Fruit fly (Drosophila melanogaster) whole organism, prepupa: Measurements from ENCODE around the gene CstF64.

ENCODE experiments used
- Blimp-1 ChIP-seq: fragments of 200-800 bp; sonication (Bioruptor generic); optimal IDR thresholded peaks from 3 replicates; lab custom pipeline; 2017; ENCODE audit warnings: missing biosample characterization, missing genetic modification characterization, mild to moderate bottlenecking, moderate library complexity, missing genetic modification reagents
- CG10631 ChIP-seq: fragments of 200-800 bp; sonication (Bioruptor generic); optimal IDR thresholded peaks from 2 replicates; lab custom pipeline; 2016; ENCODE audit warnings: missing biosample characterization, missing genetic modification characterization
- CG10669 ChIP-seq: fragments of 200-800 bp; sonication (Bioruptor generic); optimal IDR thresholded peaks from 3 replicates; lab custom pipeline; 2018; ENCODE audit warnings: missing biosample characterization, mild to moderate bottlenecking, missing genetic modification characterization, moderate library complexity
- CG11294 ChIP-seq: fragments of 200-800 bp; sonication (Bioruptor generic); IDR thresholded peaks from 2 replicates; pipeline ENCODE4 v1.3.6; 2022; ENCODE audit warnings: missing biosample characterization, missing genetic modification characterization
- CG11762 ChIP-seq: fragments of 200-800 bp; sonication (Bioruptor generic); optimal IDR thresholded peaks from 3 replicates; lab custom pipeline; 2016; ENCODE audit warnings: missing biosample characterization, missing genetic modification characterization; ENCODE audit not compliant: insufficient read depth
- CG11902 ChIP-seq: fragments of 200-800 bp; sonication (Bioruptor generic); optimal IDR thresholded peaks from 3 replicates; lab custom pipeline; 2016; ENCODE audit warnings: missing biosample characterization, missing genetic modification characterization
- CG15336 ChIP-seq: fragments of 200-800 bp; sonication (Bioruptor generic); IDR thresholded peaks from 2 replicates; pipeline ENCODE4 v1.3.6; 2022; ENCODE audit warnings: missing biosample characterization, missing genetic modification characterization
- CG1621 ChIP-seq: fragments of 200-800 bp; sonication (Bioruptor generic); optimal IDR thresholded peaks from 3 replicates; lab custom pipeline; 2018; ENCODE audit warnings: missing biosample characterization, mild to moderate bottlenecking, missing genetic modification characterization
- CG16779 ChIP-seq: fragments of 200-800 bp; sonication (Bioruptor generic); optimal IDR thresholded peaks from 3 replicates; lab custom pipeline; 2017; ENCODE audit warnings: missing biosample characterization, mild to moderate bottlenecking, missing genetic modification characterization
- CG32006 ChIP-seq: fragments of 200-800 bp; sonication (Bioruptor generic); optimal IDR thresholded peaks from 3 replicates; lab custom pipeline; 2017; ENCODE audit warnings: missing biosample characterization, mild to moderate bottlenecking, missing genetic modification characterization
- CG34406 ChIP-seq: fragments of 200-800 bp; sonication (Bioruptor generic); optimal IDR thresholded peaks from 3 replicates; lab custom pipeline; 2016; ENCODE audit warnings: missing biosample characterization, missing genetic modification characterization
- CG3919 ChIP-seq: fragments of 200-800 bp; sonication (Bioruptor generic); optimal IDR thresholded peaks from 3 replicates; lab custom pipeline; 2016; ENCODE audit warnings: missing biosample characterization, missing genetic modification characterization
- CG4318 ChIP-seq: fragments of 200-800 bp; sonication (Bioruptor generic); optimal IDR thresholded peaks from 3 replicates; lab custom pipeline; 2017; ENCODE audit warnings: missing biosample characterization, mild to moderate bottlenecking, missing genetic modification characterization
- CG6163 ChIP-seq: fragments of 200-800 bp; sonication (Bioruptor generic); IDR thresholded peaks from 3 replicates; pipeline ENCODE4 v1.3.6; 2022; ENCODE audit warnings: missing biosample characterization, missing genetic modification characterization
- CG6276 ChIP-seq: fragments of 200-800 bp; sonication (Bioruptor generic); optimal IDR thresholded peaks from 2 replicates; lab custom pipeline; 2017; ENCODE audit warnings: missing biosample characterization, mild to moderate bottlenecking, missing genetic modification characterization
- CG6792 ChIP-seq: fragments of 200-800 bp; sonication (Bioruptor generic); optimal IDR thresholded peaks from 3 replicates; lab custom pipeline; 2016; ENCODE audit warnings: missing biosample characterization, missing genetic modification characterization
- CG7368 ChIP-seq: fragments of 200-800 bp; sonication (Bioruptor generic); optimal IDR thresholded peaks from 3 replicates; lab custom pipeline; 2016; ENCODE audit warnings: missing biosample characterization, missing genetic modification characterization
- CG8119 ChIP-seq: fragments of 200-800 bp; sonication (Bioruptor generic); IDR thresholded peaks from 3 replicates; pipeline ENCODE4 v1.3.6; 2022; ENCODE audit warnings: missing biosample characterization, missing genetic modification characterization
- CG8319 ChIP-seq: fragments of 200-800 bp; sonication (Bioruptor generic); optimal IDR thresholded peaks from 3 replicates; lab custom pipeline; 2016; ENCODE audit warnings: missing biosample characterization, missing genetic modification characterization
- CG9139 ChIP-seq: fragments of 200-800 bp; sonication (Bioruptor generic); optimal IDR thresholded peaks from 3 replicates; lab custom pipeline; 2017; ENCODE audit warnings: missing biosample characterization, mild to moderate bottlenecking, missing genetic modification characterization
- Eip75B ChIP-seq: fragments of 200-800 bp; sonication (Bioruptor generic); optimal IDR thresholded peaks from 3 replicates; lab custom pipeline; 2016; ENCODE audit warnings: missing biosample characterization, missing genetic modification characterization
- Eip78C ChIP-seq: fragments of 200-800 bp; sonication (Bioruptor generic); peaks from one replicate; lab custom pipeline; 2016; ENCODE audit warnings: missing biosample characterization, missing genetic modification characterization
- Ets21C ChIP-seq: fragments of 200-800 bp; sonication (Bioruptor generic); optimal IDR thresholded peaks from 3 replicates; lab custom pipeline; 2016; ENCODE audit warnings: missing biosample characterization, missing genetic modification characterization
- Gug ChIP-seq: fragments of 200-800 bp; sonication (Bioruptor generic); IDR thresholded peaks from 2 replicates; pipeline ENCODE4 v1.3.6; 2022; ENCODE audit warnings: missing biosample characterization, missing genetic modification characterization
- Lpt ChIP-seq: fragments of 200-800 bp; sonication (Bioruptor generic); optimal IDR thresholded peaks from 3 replicates; lab custom pipeline; 2016; ENCODE audit warnings: missing biosample characterization, missing genetic modification characterization
- Smox ChIP-seq: fragments of 200-800 bp; sonication (Bioruptor generic); optimal IDR thresholded peaks from 3 replicates; lab custom pipeline; 2016; ENCODE audit warnings: missing biosample characterization, missing genetic modification characterization
- Sox102F ChIP-seq: fragments of 200-800 bp; sonication (Bioruptor generic); optimal IDR thresholded peaks from 2 replicates; lab custom pipeline; 2016; ENCODE audit warnings: missing biosample characterization, mild to moderate bottlenecking, missing genetic modification characterization
- Sox15 ChIP-seq: fragments of 200-800 bp; sonication (Bioruptor generic); optimal IDR thresholded peaks from 3 replicates; lab custom pipeline; 2016; ENCODE audit warnings: missing biosample characterization, missing genetic modification characterization
- achi ChIP-seq: fragments of 200-800 bp; sonication (Bioruptor generic); optimal IDR thresholded peaks from 3 replicates; lab custom pipeline; 2016; ENCODE audit warnings: missing biosample characterization, missing genetic modification characterization
- dac ChIP-seq: fragments of 200-800 bp; sonication (Bioruptor generic); optimal IDR thresholded peaks from 2 replicates; lab custom pipeline; 2017; ENCODE audit warnings: missing biosample characterization, mild to moderate bottlenecking, missing genetic modification characterization
- dsx ChIP-seq: fragments of 200-800 bp; optimal IDR thresholded peaks from 3 replicates; lab custom pipeline; 2019; ENCODE audit warnings: missing biosample characterization, mild to moderate bottlenecking, missing genetic modification characterization, moderate library complexity; ENCODE audit not compliant: poor library complexity, severe bottlenecking
- eg ChIP-seq: fragments of 200-800 bp; sonication (Bioruptor generic); IDR thresholded peaks from 3 replicates; pipeline ENCODE4 v1.3.6; 2022; ENCODE audit warnings: missing biosample characterization, missing genetic modification characterization
- fd85E ChIP-seq: fragments of 200-800 bp; sonication (Bioruptor generic); optimal IDR thresholded peaks from 3 replicates; lab custom pipeline; 2016; ENCODE audit warnings: missing biosample characterization, missing genetic modification characterization
- fkh ChIP-seq: fragments of 200-800 bp; sonication (Bioruptor generic); optimal IDR thresholded peaks from 3 replicates; lab custom pipeline; 2017; ENCODE audit warnings: missing biosample characterization, mild to moderate bottlenecking, missing genetic modification characterization, moderate library complexity
- lz ChIP-seq: fragments of 200-800 bp; sonication (Bioruptor generic); optimal IDR thresholded peaks from 3 replicates; lab custom pipeline; 2016; ENCODE audit warnings: missing biosample characterization, missing genetic modification characterization
- net ChIP-seq: fragments of 200-800 bp; sonication (Bioruptor generic); optimal IDR thresholded peaks from 3 replicates; lab custom pipeline; 2016; ENCODE audit warnings: missing biosample characterization, missing genetic modification characterization
- pdm3 ChIP-seq: fragments of 200-800 bp; sonication (Bioruptor generic); optimal IDR thresholded peaks from 3 replicates; lab custom pipeline; 2016; ENCODE audit warnings: missing biosample characterization, missing genetic modification characterization
- salr ChIP-seq, 2 experiments: fragments of 200-800 bp; sonication (Bioruptor generic); optimal IDR thresholded peaks; 3 replicates each; lab custom pipeline; 2016 to 2018; ENCODE audit warnings: missing biosample characterization in 2 of 2, missing genetic modification characterization in 2 of 2, mild to moderate bottlenecking in 1 of 2
- spab ChIP-seq: fragments of 200-800 bp; sonication (Bioruptor generic); optimal IDR thresholded peaks from 2 replicates; lab custom pipeline; 2017; ENCODE audit warnings: missing biosample characterization, mild to moderate bottlenecking, missing genetic modification characterization, missing genetic modification reagents
- ss ChIP-seq, 2 experiments: fragments of 200-800 bp; sonication (Bioruptor generic); optimal IDR thresholded peaks; 2 replicates in 1 of 2; 3 replicates in 1 of 2; lab custom pipeline; 2017 to 2018; ENCODE audit warnings: mild to moderate bottlenecking in 2 of 2, missing biosample characterization in 2 of 2, missing genetic modification characterization in 2 of 2, moderate library complexity in 1 of 2
- svp ChIP-seq: fragments of 200-800 bp; sonication (Bioruptor generic); peaks from one replicate; lab custom pipeline; 2016; ENCODE audit warnings: missing biosample characterization, missing genetic modification characterization
- vri ChIP-seq: fragments of 200-800 bp; sonication (Bioruptor generic); optimal IDR thresholded peaks from 3 replicates; lab custom pipeline; 2016; ENCODE audit warnings: missing biosample characterization, mild to moderate bottlenecking, missing genetic modification characterization

Gene CstF64

dm6 chr3R:18641242-18641757, 18.1 kb upstream of the CstF64 start, which contains the start of gene CG14301:
TSS of gene CG14301 (minus strand) at chr3R:18641457.
- no peak for TF ChIP-seq CG8319
- no peak for TF ChIP-seq CG7368 (GFP tag; lab: Kevin White, UChicago)
- TF ChIP-seq fd85E (GFP tag; lab: Kevin White, UChicago), result no peak
- no peak for TF ChIP-seq CG6163 (GFP tag; lab: Robert Waterston, UW)
- TF ChIP-seq Eip75B (GFP tag; lab: Kevin White, UChicago), result no peak
- no peak for TF ChIP-seq CG9139 (GFP tag; lab: Kevin White, UChicago)
- peak; percentile 29; the same call in 1 of the 3 replicates for TF ChIP-seq eg (GFP tag; lab: Robert Waterston, UW)
- no peak for TF ChIP-seq CG10631 (GFP tag; lab: Kevin White, UChicago)
- TF ChIP-seq spab (GFP tag; lab: Kevin White, UChicago), result no peak
- TF ChIP-seq CG3919 (GFP tag; lab: Kevin White, UChicago), result peak; percentile 10
- TF ChIP-seq CG11294 (GFP tag; lab: Robert Waterston, UW), result no peak
- TF ChIP-seq CG16779 (tag; lab: Kevin White, UChicago), result no peak
- TF ChIP-seq Eip78C (GFP tag; lab: Kevin White, UChicago), result peak; percentile 29
- no peak for TF ChIP-seq CG4318 (GFP tag; lab: Kevin White, UChicago)
- TF ChIP-seq vri, result no peak
- no peak for TF ChIP-seq CG32006 (GFP tag; lab: Kevin White, UChicago)
- TF ChIP-seq ss (GFP tag; optimal IDR thresholded peaks at IDR 0.05; lab: Kevin White, UChicago), result peak in 1 of 2 experiments; percentile 13
- no peak for TF ChIP-seq achi (GFP tag; lab: Kevin White, UChicago)
- no peak for TF ChIP-seq salr (GFP tag; optimal IDR thresholded peaks at IDR 0.05; lab: Kevin White, UChicago)
- no peak for TF ChIP-seq CG34406 (GFP tag; lab: Kevin White, UChicago)
- TF ChIP-seq CG11762, result no peak
- peak; percentile 16; the same call in 1 of the 2 replicates for TF ChIP-seq CG15336
- TF ChIP-seq Lpt (GFP tag; lab: Kevin White, UChicago), result peak; percentile 3

dm6 chr3R:18643646-18644045, 15.8 kb upstream of the CstF64 start:
- TF ChIP-seq achi (GFP tag; lab: Kevin White, UChicago), result no peak
- no peak for TF ChIP-seq CG6792 (GFP tag; lab: Kevin White, UChicago)
- no peak for TF ChIP-seq spab (GFP tag; lab: Kevin White, UChicago)
- no peak for TF ChIP-seq Gug (GFP tag; lab: Robert Waterston, UW)
- no peak for TF ChIP-seq CG3919 (GFP tag; lab: Kevin White, UChicago)
- no peak for TF ChIP-seq fkh (GFP tag; lab: Kevin White, UChicago)
- no peak for TF ChIP-seq CG1621 (tag; lab: Kevin White, UChicago)
- no peak for TF ChIP-seq dac
- no peak for TF ChIP-seq Sox15
- no peak for TF ChIP-seq Smox (GFP tag; lab: Kevin White, UChicago)
- no peak for TF ChIP-seq CG15336

- TF ChIP-seq Gug (GFP tag; lab: Robert Waterston, UW) (no peak), Blimp-1 (GFP tag; lab: Kevin White, UChicago) (peak; percentile 66), dsx (no peak), CG7368 (GFP tag; lab: Kevin White, UChicago) (no peak), CG8119 (GFP tag; lab: Robert Waterston, UW) (no peak), Ets21C (no peak), svp (GFP tag; lab: Kevin White, UChicago) (peak; percentile 79), Sox102F (GFP tag; lab: Kevin White, UChicago) (no peak), pdm3 (GFP tag; lab: Kevin White, UChicago) (no peak), net (GFP tag; lab: Kevin White, UChicago) (no peak), Lpt (GFP tag; lab: Kevin White, UChicago) (no peak), CG6276 (GFP tag; lab: Kevin White, UChicago) (no peak), vri (no peak), CG11902 (GFP tag; lab: Kevin White, UChicago) (no peak), fd85E (GFP tag; lab: Kevin White, UChicago) (no peak), Eip78C (GFP tag; lab: Kevin White, UChicago) (peak; percentile 51), CG1621 (tag; lab: Kevin White, UChicago) (no peak), CG6163 (GFP tag; lab: Robert Waterston, UW) (peak; percentile 18; the same call in 1 of the 3 replicates), achi (GFP tag; lab: Kevin White, UChicago) (no peak), lz (GFP tag; lab: Kevin White, UChicago) (no peak), CG10669 (GFP tag; lab: Kevin White, UChicago) (no peak)
Measured at dm6 chr3R:18658380-18658944, 956 bp upstream of the CstF64 start.
